Worm (Caenorhabditis elegans): Measurements from ENCODE around the gene nhr-123.

The nhr-123 gene

ce11 chrV:440923-441322, 10.3 kb upstream of the nhr-123 start, which contains the start of gene B0554.7:
Gene B0554.7 (minus strand): TSS chrV:441023.
- no peak for TF ChIP-seq C06A6.2 (GFP tag; conservative IDR thresholded peaks at IDR 0.05)
- no peak for TF ChIP-seq mcd-1 (GFP tag; IDR thresholded peaks at IDR 0.05)
- TF ChIP-seq ztf-3 (GFP tag; optimal IDR thresholded peaks at IDR 0.05) = no peak
- TF ChIP-seq ztf-28 (GFP tag; IDR thresholded peaks at IDR 0.05) = no peak
- TF ChIP-seq rpc-1 (optimal IDR thresholded peaks at IDR 0.05) = no peak
- TF ChIP-seq rpc-1 (tag; optimal IDR thresholded peaks at IDR 0.05) = no peak
- TF ChIP-seq sptf-2 (GFP tag; optimal IDR thresholded peaks at IDR 0.05) = no peak
- TF ChIP-seq nhr-179 (tag; optimal IDR thresholded peaks at IDR 0.05) = no peak

- TF ChIP-seq bed-2 (GFP tag; IDR thresholded peaks at IDR 0.05) (no peak), Y53G8AR.9 (GFP tag; conservative IDR thresholded peaks at IDR 0.05) (no peak), Y79H2A.3 (GFP tag; conservative IDR thresholded peaks at IDR 0.05) (no peak), B0261.1 (tag; optimal IDR thresholded peaks at IDR 0.05) (no peak), tbx-9 (tag; optimal IDR thresholded peaks at IDR 0.05; ENCODE audit: borderline replicate concordance) (no peak), tbp1 (GFP tag; optimal IDR thresholded peaks at IDR 0.05) (no peak), pha-4 (tag; optimal IDR thresholded peaks at IDR 0.05) (no peak), unc-62 (GFP tag; optimal IDR thresholded peaks at IDR 0.05) (no peak), madf-10 (tag; optimal IDR thresholded peaks at IDR 0.05) (no peak)
Observed at ce11 chrV:443193-443592, 8.1 kb upstream of the nhr-123 start, which contains the start of gene srh-33. Gene srh-33 (minus strand): TSS chrV:443293.

ce11 chrV:446574-446973, 4.7 kb upstream of the nhr-123 start, which contains the start of gene srh-34:
Gene srh-34 (minus strand): TSS chrV:446674.
- no peak for TF ChIP-seq atf-7 (tag; optimal IDR thresholded peaks at IDR 0.05)

- TF ChIP-seq rec-8 (tag; optimal IDR thresholded peaks at IDR 0.05) (no peak), lin-26 (GFP tag; IDR thresholded peaks at IDR 0.05) (0 out of 2 replicates have a peak, but pooled peaks have one; percentile 39), chd-7 (tag; optimal IDR thresholded peaks at IDR 0.05) (no peak), xnd-1 (tag; optimal IDR thresholded peaks at IDR 0.05) (no peak), sdz-38 (tag; optimal IDR thresholded peaks at IDR 0.05) (no peak), ceh-91 (GFP tag; IDR thresholded peaks at IDR 0.05) (no peak), F57C9.4 (tag; optimal IDR thresholded peaks at IDR 0.05) (no peak), zfh-2 (GFP tag; conservative IDR thresholded peaks at IDR 0.05) (peak; percentile 72)
Observed at ce11 chrV:446988-447387, 4.3 kb upstream of the nhr-123 start.

- TF ChIP-seq attf-6 (GFP tag; IDR thresholded peaks at IDR 0.05) (no peak), ZK185.1 (tag; optimal IDR thresholded peaks at IDR 0.05; ENCODE audit: poor library complexity, severe bottlenecking) (no peak), zfh-2 (GFP tag; conservative IDR thresholded peaks at IDR 0.05) (no peak), egrh-3 (GFP tag; IDR thresholded peaks at IDR 0.05) (no peak), nhr-90 (tag; optimal IDR thresholded peaks at IDR 0.05) (no peak)
Observed at ce11 chrV:449130-449529, 2.1 kb upstream of the nhr-123 start, which contains the start of gene srh-35. Gene srh-35 (minus strand): TSS chrV:449230.

- TF ChIP-seq mcd-1 (GFP tag; IDR thresholded peaks at IDR 0.05) (no peak), nhr-80 (tag; optimal IDR thresholded peaks at IDR 0.05) (peak; percentile 72)
Observed at ce11 chrV:449685-450084, 1.6 kb upstream of the nhr-123 start, which contains the start of gene M02H5.8. Gene M02H5.8 (plus strand): TSS chrV:449981.

All from whole organism, young adult.